Fruit fly (Drosophila melanogaster): ENCODE results near the gene CG32212.

dm6 chr3L:19512672-19513071 is 25.3 kb downstream of the CG32212 start:
- TF ChIP-seq CG14655 (GFP tag; optimal IDR thresholded peaks at IDR 0.05), result no peak
- TF ChIP-seq CG17806 (tag; optimal IDR thresholded peaks at IDR 0.05), result no peak
- TF ChIP-seq rn (GFP tag; IDR thresholded peaks at IDR 0.05), result no peak
- no peak for TF ChIP-seq gl (tag; optimal IDR thresholded peaks at IDR 0.05)
- TF ChIP-seq CG8301 (tag; optimal IDR thresholded peaks at IDR 0.05), result no peak
- TF ChIP-seq CG4496 (GFP tag; IDR thresholded peaks at IDR 0.05), result no peak
- TF ChIP-seq CG32121 (GFP tag; IDR thresholded peaks at IDR 0.05), result no peak
- no peak for TF ChIP-seq CG9948 (tag; optimal IDR thresholded peaks at IDR 0.05)
- no peak for TF ChIP-seq CG13204 (GFP tag; optimal IDR thresholded peaks at IDR 0.05)
- no peak for TF ChIP-seq Snoo (tag; optimal IDR thresholded peaks at IDR 0.05)
- no peak for TF ChIP-seq fd96Ca (GFP tag; IDR thresholded peaks at IDR 0.05)
- no peak for TF ChIP-seq Pif1B (GFP tag; optimal IDR thresholded peaks at IDR 0.05)

Data from whole organism, pupa.